Fruit fly (Drosophila melanogaster): ENCODE data around the gene gwl.

- no peak for TF ChIP-seq ttk (optimal IDR thresholded peaks at IDR 0.05)
- TF ChIP-seq insv (optimal IDR thresholded peaks at IDR 0.05): no peak
- TF ChIP-seq Myc (optimal IDR thresholded peaks at IDR 0.05): no peak
- no peak for TF ChIP-seq Sin3A (optimal IDR thresholded peaks at IDR 0.05)
- TF ChIP-seq psq (optimal IDR thresholded peaks at IDR 0.05): no peak
- TF ChIP-seq h (optimal IDR thresholded peaks at IDR 0.05): no peak
These were observed 4.9 kb upstream of the gwl start for dm6 chr3R:18741027-18741843.

Data from Kc167 (cell line).